Fruit fly (Drosophila melanogaster) whole organism, embryonic: Measurements from ENCODE around the gene Snx27.

Experiments used
- Atf6 ChIP-seq: fragments of 200-800 bp; sonication (Bioruptor generic); IDR thresholded peaks from 2 replicates; pipeline ENCODE4 v1.3.6; 2022; ENCODE audit warnings: missing biosample characterization, missing genetic modification characterization
- CG10366 ChIP-seq: fragments of 200-800 bp; sonication (Bioruptor generic); IDR thresholded peaks from 2 replicates; pipeline ENCODE4 v1.3.6; 2022; ENCODE audit warnings: missing biosample characterization, missing genetic modification characterization
- CG10959 ChIP-seq: fragments of 200-800 bp; sonication (Bioruptor generic); IDR thresholded peaks from 2 replicates; pipeline ENCODE4 v1.3.6; 2022; ENCODE audit warnings: missing biosample characterization, missing genetic modification characterization
- CG11695 ChIP-seq: fragments of 200-800 bp; sonication (Bioruptor generic); IDR thresholded peaks from 3 replicates; pipeline ENCODE4 v1.3.6; 2022; ENCODE audit warnings: missing biosample characterization, missing genetic modification characterization
- CG12744 ChIP-seq: fragments of 200-800 bp; sonication (Bioruptor generic); optimal IDR thresholded peaks from 2 replicates; lab custom pipeline; 2016; ENCODE audit warnings: missing biosample characterization, missing genetic modification characterization
- CG14860 ChIP-seq: fragments of 200-800 bp; sonication (Bioruptor generic); IDR thresholded peaks from 3 replicates; pipeline ENCODE4 v1.3.6; 2022; ENCODE audit warnings: missing biosample characterization, missing genetic modification characterization; ENCODE audit not compliant: partially characterized antibody
- CG15696 ChIP-seq: fragments of 200-800 bp; sonication (Bioruptor generic); optimal IDR thresholded peaks from 2 replicates; lab custom pipeline; 2019; ENCODE audit warnings: missing biosample characterization, mild to moderate bottlenecking, missing genetic modification characterization, moderate library complexity
- CG17359 ChIP-seq: fragments of 200-800 bp; sonication (Bioruptor generic); optimal IDR thresholded peaks from 3 replicates; lab custom pipeline; 2018; ENCODE audit warnings: missing biosample characterization, mild to moderate bottlenecking, missing genetic modification characterization, moderate library complexity
- CG18262 ChIP-seq: fragments of 200-800 bp; optimal IDR thresholded peaks from 3 replicates; lab custom pipeline; 2019; ENCODE audit warnings: missing biosample characterization, mild to moderate bottlenecking, missing genetic modification characterization, moderate library complexity
- CG18619 ChIP-seq: fragments of 200-800 bp; sonication (Bioruptor generic); optimal IDR thresholded peaks from 3 replicates; lab custom pipeline; 2017; ENCODE audit warnings: missing biosample characterization, mild to moderate bottlenecking, missing genetic modification characterization
- CG31224 ChIP-seq: fragments of 200-800 bp; sonication (Bioruptor generic); IDR thresholded peaks from 2 replicates; pipeline ENCODE4 v1.3.6; 2022; ENCODE audit warnings: missing biosample characterization, missing genetic modification characterization
- CG4404 ChIP-seq: fragments of 200-800 bp; sonication (Bioruptor generic); IDR thresholded peaks from 2 replicates; pipeline ENCODE4 v1.3.6; 2022; ENCODE audit warnings: missing biosample characterization, missing genetic modification characterization
- CG5953 ChIP-seq: fragments of 200-800 bp; sonication (Bioruptor generic); IDR thresholded peaks from 2 replicates; pipeline ENCODE4 v1.3.6; 2022; ENCODE audit warnings: missing biosample characterization, missing genetic modification characterization
- CG6272 ChIP-seq: fragments of 200-800 bp; sonication (Bioruptor generic); IDR thresholded peaks from 2 replicates; pipeline ENCODE4 v1.3.6; 2022; ENCODE audit warnings: missing biosample characterization, missing genetic modification characterization
- CG7271 ChIP-seq: fragments of 200-800 bp; sonication (Bioruptor generic); optimal IDR thresholded peaks from 2 replicates; lab custom pipeline; 2018; ENCODE audit warnings: missing biosample characterization, mild to moderate bottlenecking, missing genetic modification characterization, moderate library complexity
- CkIIα-i1 ChIP-seq: fragments of 200-800 bp; sonication (Bioruptor generic); IDR thresholded peaks from 2 replicates; pipeline ENCODE4 v1.3.6; 2022; ENCODE audit warnings: missing biosample characterization, missing genetic modification characterization
- Dad ChIP-seq: fragments of 200-800 bp; sonication (Bioruptor generic); optimal IDR thresholded peaks from 3 replicates; lab custom pipeline; 2016; ENCODE audit warnings: missing biosample characterization, missing genetic modification characterization
- Dp ChIP-seq: fragments of 200-800 bp; sonication (Bioruptor generic); optimal IDR thresholded peaks from 2 replicates; lab custom pipeline; 2018; ENCODE audit warnings: missing biosample characterization, mild to moderate bottlenecking, missing genetic modification characterization, moderate library complexity
- Fer2 ChIP-seq: fragments of 200-800 bp; sonication (Bioruptor generic); optimal IDR thresholded peaks from 2 replicates; lab custom pipeline; 2018; ENCODE audit warnings: missing biosample characterization, mild to moderate bottlenecking, missing genetic modification characterization, moderate library complexity
- Fer3 ChIP-seq: fragments of 200-800 bp; sonication (Bioruptor generic); optimal IDR thresholded peaks from 2 replicates; lab custom pipeline; 2018; ENCODE audit warnings: missing biosample characterization, mild to moderate bottlenecking, missing genetic modification characterization, moderate library complexity
- HLH54F ChIP-seq: fragments of 200-800 bp; sonication (Bioruptor generic); optimal IDR thresholded peaks from 3 replicates; lab custom pipeline; 2016; ENCODE audit warnings: missing biosample characterization, missing genetic modification characterization
- MBD-R2 ChIP-seq: fragments of 200-800 bp; sonication (Bioruptor generic); IDR thresholded peaks from 2 replicates; pipeline ENCODE4 v1.3.6; 2022; ENCODE audit warnings: missing biosample characterization, missing genetic modification characterization
- Mrtf ChIP-seq: fragments of 200-800 bp; sonication (Bioruptor generic); IDR thresholded peaks from 3 replicates; pipeline ENCODE4 v1.3.6; 2022; ENCODE audit warnings: missing biosample characterization, missing genetic modification characterization
- Pdp1 ChIP-seq, 2 experiments: fragments of 200-800 bp; sonication (Bioruptor generic); optimal IDR thresholded peaks; 3 replicates each; lab custom pipeline; 2016; ENCODE audit warnings: missing biosample characterization in 2 of 2, missing genetic modification characterization in 2 of 2, mild to moderate bottlenecking in 1 of 2, moderate library complexity in 1 of 2
- Side ChIP-seq: fragments of 200-800 bp; sonication (Bioruptor generic); optimal IDR thresholded peaks from 2 replicates; lab custom pipeline; 2016; ENCODE audit warnings: missing biosample characterization, missing genetic modification characterization
- Sin3A ChIP-seq: fragments of >200 bp; optimal IDR thresholded peaks from 2 replicates; lab custom pipeline; 2018
- Usf ChIP-seq: fragments of 200-800 bp; sonication (Bioruptor generic); optimal IDR thresholded peaks from 2 replicates; lab custom pipeline; 2017; ENCODE audit warnings: missing genotype, missing biosample characterization, missing genetic modification characterization
- Vsx1 ChIP-seq: fragments of 200-800 bp; sonication (Bioruptor generic); optimal IDR thresholded peaks from 2 replicates; lab custom pipeline; 2017; ENCODE audit warnings: missing biosample characterization, mild to moderate bottlenecking, missing genetic modification characterization, missing genetic modification reagents
- dimm ChIP-seq: fragments of 200-800 bp; sonication (Bioruptor generic); IDR thresholded peaks from 2 replicates; pipeline ENCODE4 v1.3.6; 2022; ENCODE audit warnings: missing biosample characterization, missing genetic modification characterization
- ems ChIP-seq: fragments of 200-800 bp; sonication (Bioruptor generic); optimal IDR thresholded peaks from 3 replicates; lab custom pipeline; 2016; ENCODE audit warnings: missing biosample characterization, missing genetic modification characterization
- esg ChIP-seq: fragments of 200-800 bp; sonication (Bioruptor generic); conservative IDR thresholded peaks from 2 replicates; pipeline ENCODE4 v1.3.6; 2022; ENCODE audit warnings: missing biosample characterization, missing genetic modification characterization
- gem ChIP-seq: fragments of 200-800 bp; sonication (Bioruptor generic); optimal IDR thresholded peaks from 2 replicates; lab custom pipeline; 2019; ENCODE audit warnings: missing biosample characterization, mild to moderate bottlenecking, missing genetic modification characterization, moderate library complexity
- gsb-n ChIP-seq: fragments of 200-800 bp; sonication (Bioruptor generic); optimal IDR thresholded peaks from 3 replicates; lab custom pipeline; 2018; ENCODE audit warnings: missing biosample characterization, mild to moderate bottlenecking, missing genetic modification characterization
- ken ChIP-seq: fragments of 200-800 bp; sonication (Bioruptor generic); IDR thresholded peaks from 3 replicates; pipeline ENCODE4 v1.3.6; 2022; ENCODE audit warnings: missing biosample characterization, missing genetic modification characterization
- kni ChIP-seq: fragments of 200-800 bp; sonication (Bioruptor generic); optimal IDR thresholded peaks from 3 replicates; lab custom pipeline; 2017; ENCODE audit warnings: mild to moderate bottlenecking, missing biosample characterization, missing genetic modification reagents, missing genetic modification characterization
- lov ChIP-seq, 2 experiments: fragments of 200-800 bp in 1 of 2; fragments of >200 bp in 1 of 2; sonication (Bioruptor generic) in 1 of 2; IDR thresholded peaks in 1 of 2; optimal IDR thresholded peaks in 1 of 2; 2 replicates in 1 of 2; 3 replicates in 1 of 2; pipeline versions ENCODE4 v1.3.6 to Lab custom; 2017 to 2022; ENCODE audit warnings: missing biosample characterization in 1 of 2, missing genetic modification characterization in 1 of 2
- odd ChIP-seq: fragments of 200-800 bp; sonication (Bioruptor generic); optimal IDR thresholded peaks from 2 replicates; lab custom pipeline; 2017; ENCODE audit warnings: missing biosample characterization, mild to moderate bottlenecking, missing genetic modification characterization
- p53 ChIP-seq: fragments of 200-800 bp; sonication (Bioruptor generic); optimal IDR thresholded peaks from 2 replicates; lab custom pipeline; 2016; ENCODE audit warnings: missing biosample characterization, missing genetic modification characterization
- pros ChIP-seq: fragments of 200-800 bp; sonication (Bioruptor generic); optimal IDR thresholded peaks from 3 replicates; lab custom pipeline; 2019; ENCODE audit warnings: missing biosample characterization, mild to moderate bottlenecking, missing genetic modification characterization, moderate library complexity
- pzg ChIP-seq: fragments of 200-800 bp; sonication (Bioruptor generic); optimal IDR thresholded peaks from 3 replicates; lab custom pipeline; 2018; ENCODE audit warnings: missing biosample characterization, mild to moderate bottlenecking, missing genetic modification characterization, moderate library complexity
- seq ChIP-seq: fragments of 200-800 bp; sonication (Bioruptor generic); IDR thresholded peaks from 2 replicates; pipeline ENCODE4 v1.3.6; 2022; ENCODE audit warnings: missing biosample characterization, missing genetic modification characterization
- slbo ChIP-seq: fragments of 200-800 bp; sonication (Bioruptor generic); IDR thresholded peaks from 2 replicates; pipeline ENCODE4 v1.3.6; 2022; ENCODE audit warnings: missing biosample characterization, missing genetic modification characterization
- sna ChIP-seq: fragments of 200-800 bp; sonication (Bioruptor generic); IDR thresholded peaks from 2 replicates; pipeline ENCODE4 v1.3.6; 2022; ENCODE audit warnings: missing biosample characterization, missing genetic modification characterization; ENCODE audit not compliant: partially characterized antibody
- so ChIP-seq: fragments of 200-800 bp; sonication (Bioruptor generic); IDR thresholded peaks from 3 replicates; pipeline ENCODE4 v1.3.6; 2022; ENCODE audit warnings: missing biosample characterization, missing genetic modification characterization
- vfl ChIP-seq: fragments of 200-800 bp; sonication (Bioruptor generic); optimal IDR thresholded peaks from 2 replicates; lab custom pipeline; 2016; ENCODE audit warnings: missing biosample characterization, missing genetic modification characterization
- vnd ChIP-seq: fragments of 200-800 bp; sonication (Bioruptor generic); IDR thresholded peaks from 3 replicates; pipeline ENCODE4 v1.3.6; 2022; ENCODE audit warnings: missing biosample characterization, missing genetic modification characterization; ENCODE audit not compliant: partially characterized antibody
- vvl ChIP-seq: fragments of 200-800 bp; sonication (Bioruptor generic); IDR thresholded peaks from 2 replicates; pipeline ENCODE4 v1.3.6; 2022; ENCODE audit warnings: missing biosample characterization, missing genetic modification characterization
- yki ChIP-seq: fragments of >200 bp; optimal IDR thresholded peaks from 3 replicates; lab custom pipeline; 2018

Gene Snx27

dm6 chrX:5746864-5747861, 9.3 kb upstream of the Snx27 start, which contains the start of the genes IntS6 and Rtel1 (continued):
- TF ChIP-seq MBD-R2 (peak; percentile 79), CG10959 (GFP tag; lab: Robert Waterston, UW) (peak; percentile 61), CG7271 (tag; lab: Kevin White, UChicago) (peak; percentile 52), pzg (GFP tag; lab: Kevin White, UChicago) (peak; percentile 65), Sin3A (lab: Kevin White, UChicago) (peak; percentile 11), kni (GFP tag; lab: Kevin White, UChicago) (peak; percentile 76), CG17359 (peak; percentile 86), CG11695 (peak; percentile 90), vnd (GFP tag; lab: Robert Waterston, UW) (no peak), Usf (peak; percentile 83), Mrtf (peak; percentile 89), CG6272 (GFP tag; lab: Robert Waterston, UW) (peak; percentile 79), Pdp1 (GFP tag; optimal IDR thresholded peaks at IDR 0.05; lab: Kevin White, UChicago) (peak; percentile 85 to 95), p53 (GFP tag; lab: Kevin White, UChicago) (peak; percentile 70), Side (GFP tag; lab: Kevin White, UChicago) (peak; percentile 88), lov (optimal IDR thresholded peaks at IDR 0.05; lab: Kevin White, UChicago) (no peak), lov (GFP tag; IDR thresholded peaks at IDR 0.05; lab: Robert Waterston, UW) (peak; percentile 68; the same call in 1 of the 3 replicates), odd (GFP tag; lab: Kevin White, UChicago) (peak; percentile 75), seq (peak; percentile 92), gem (peak; percentile 93), yki (lab: Kevin White, UChicago) (no peak), CG15696 (tag; lab: Kevin White, UChicago) (peak; percentile 86), HLH54F (GFP tag; lab: Kevin White, UChicago) (peak; percentile 94), CG14860 (GFP tag; lab: Robert Waterston, UW) (no peak), CG4404 (peak; percentile 85), Vsx1 (peak; percentile 60), CG5953 (GFP tag; lab: Robert Waterston, UW) (no peak), CG18619 (GFP tag; lab: Kevin White, UChicago) (peak; percentile 89), Fer3 (tag; lab: Kevin White, UChicago) (peak; percentile 91), Fer2 (tag; lab: Kevin White, UChicago) (peak; percentile 88), so (GFP tag; lab: Robert Waterston, UW) (peak; percentile 89; the same call in 2 of the 3 replicates), ken (GFP tag; lab: Robert Waterston, UW) (peak; percentile 88), CG10366 (GFP tag; lab: Robert Waterston, UW) (peak; percentile 85), CG31224 (GFP tag; lab: Robert Waterston, UW) (peak; percentile 87), vvl (GFP tag; lab: Robert Waterston, UW) (peak; percentile 92), CG18262 (tag; lab: Kevin White, UChicago) (peak; percentile 87), gsb-n (tag; lab: Kevin White, UChicago) (peak; percentile 76), vfl (GFP tag; lab: Kevin White, UChicago) (peak; percentile 80), CkIIα-i1 (GFP tag; lab: Robert Waterston, UW) (no peak; the same call in 1 of the 2 replicates), Dp (GFP tag; lab: Kevin White, UChicago) (no peak), esg (GFP tag; lab: Robert Waterston, UW) (peak; percentile 89), Dad (peak; percentile 78), ems (GFP tag; lab: Kevin White, UChicago) (peak; percentile 90), Atf6 (peak; percentile 89), slbo (GFP tag; lab: Robert Waterston, UW) (peak; percentile 95), CG12744 (GFP tag; lab: Kevin White, UChicago) (peak; percentile 88), dimm (GFP tag; lab: Robert Waterston, UW) (peak; percentile 21; the same call in 1 of the 2 replicates), pros (GFP tag; lab: Kevin White, UChicago) (peak; percentile 29), sna (GFP tag; lab: Robert Waterston, UW) (no peak)
